Fruit fly (Drosophila melanogaster) S2 (cell line): ENCODE data around the gene CG6481.

Experiments
- CG8478 ChIP-seq: fragments of >200 bp; optimal IDR thresholded peaks from 2 replicates; lab custom pipeline; 2018
- CTCF ChIP-seq, 2 experiments: fragments of >200 bp; optimal IDR thresholded peaks; 2 replicates each; lab custom pipeline; 2018

DNA sequence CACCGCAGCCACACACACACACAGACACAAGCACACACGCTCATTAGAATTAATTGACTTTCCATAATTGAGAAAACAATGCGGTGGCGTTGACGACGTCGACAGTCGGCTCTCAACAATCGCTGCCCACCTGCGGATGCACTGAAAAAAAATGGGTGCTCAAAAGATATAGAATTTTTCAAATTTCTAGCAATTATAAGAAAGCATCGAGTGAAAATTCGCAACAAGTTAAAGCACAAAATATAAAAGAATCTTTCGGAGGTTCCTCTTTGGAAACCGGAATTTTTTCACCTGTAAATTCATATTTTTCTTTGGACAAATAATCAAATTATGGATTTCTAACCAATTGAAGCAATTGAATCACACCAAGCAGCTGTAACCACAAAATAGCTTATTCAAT is 19.7 kb upstream of the CG6481 start:
- no peak for TF ChIP-seq CG8478 (lab: Kevin White, UChicago)
- TF ChIP-seq CTCF (optimal IDR thresholded peaks at IDR 0.05; lab: Kevin White, UChicago) = no peak
